Worm (Caenorhabditis elegans): Measurements from ENCODE around the gene F47F2.3.

DNA sequence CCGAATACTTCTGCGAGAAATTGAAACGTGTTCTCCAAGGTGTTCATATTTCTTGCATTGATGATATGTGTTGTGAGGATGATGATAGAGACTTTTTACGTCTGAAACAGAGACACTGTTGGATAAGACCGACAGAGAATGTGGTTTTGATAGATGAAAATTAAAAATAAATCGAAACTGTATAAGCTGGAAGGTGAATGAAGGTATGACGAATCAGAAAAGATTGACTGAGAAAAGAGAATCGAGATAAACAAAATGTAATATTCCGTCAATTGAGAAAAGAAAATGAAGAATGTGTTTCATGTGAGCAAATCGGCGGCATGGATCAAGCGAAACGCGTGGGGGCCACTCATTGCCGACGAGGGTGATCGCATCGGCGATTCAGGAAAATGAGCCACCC is 37.8 kb downstream of the F47F2.3 start, which contains the start of gene ceh-18:
- no peak for TF ChIP-seq mep-1 (tag; optimal IDR thresholded peaks at IDR 0.05)
- TF ChIP-seq lin-13 (tag; optimal IDR thresholded peaks at IDR 0.05): no peak
- TF ChIP-seq snpc-4 (tag; optimal IDR thresholded peaks at IDR 0.05): no peak
- TF ChIP-seq sptf-1 (tag; optimal IDR thresholded peaks at IDR 0.05): no peak
- no peak for TF ChIP-seq unc-39 (tag; optimal IDR thresholded peaks at IDR 0.05)
- TF ChIP-seq nhr-12 (tag; optimal IDR thresholded peaks at IDR 0.05): no peak
- no peak for TF ChIP-seq nhr-28 (tag; optimal IDR thresholded peaks at IDR 0.05)
- no peak for TF ChIP-seq unc-62 (GFP tag; optimal IDR thresholded peaks at IDR 0.05)

All from whole organism, mixed stage, embryonic.